Worm (Caenorhabditis elegans) whole organism, early embryonic: Measurements from ENCODE around the gene D1005.10.

Experiments used
- B0310.2 ChIP-seq: sonication (generic microtip); optimal IDR thresholded peaks from 2 replicates; lab custom pipeline; 2016; ENCODE audit warnings: mild to moderate bottlenecking, missing genetic modification characterization, missing compliant biosample characterization
- ama-1 ChIP-seq: fragments of 150-350 bp; optimal IDR thresholded peaks from 2 replicates; lab custom pipeline; 2014
- ets-7 ChIP-seq: sonication (generic microtip); optimal IDR thresholded peaks from 2 replicates; lab custom pipeline; 2016; ENCODE audit warnings: missing genotype, missing genetic modification characterization, missing compliant biosample characterization
- flt-1 ChIP-seq: fragments of 200-800 bp; sonication (Bioruptor generic); IDR thresholded peaks from 2 replicates; pipeline ENCODE4 v1.3.6; 2022; ENCODE audit warnings: missing genetic modification characterization, missing compliant biosample characterization
- hmbx-1 ChIP-seq: sonication (generic microtip); optimal IDR thresholded peaks from 2 replicates; lab custom pipeline; 2016; ENCODE audit warnings: mild to moderate bottlenecking, missing genetic modification characterization, missing compliant biosample characterization
- hnd-1 ChIP-seq: sonication (generic microtip); optimal IDR thresholded peaks from 2 replicates; lab custom pipeline; 2016; ENCODE audit warnings: missing genetic modification characterization, missing compliant biosample characterization
- pes-1 ChIP-seq: fragments of 200-800 bp; sonication (Bioruptor generic); IDR thresholded peaks from 2 replicates; pipeline ENCODE4 v1.3.6; 2022; ENCODE audit warnings: missing genetic modification reagents, missing genetic modification characterization, missing compliant biosample characterization
- scrt-1 ChIP-seq: fragments of 200-800 bp; sonication (Bioruptor generic); IDR thresholded peaks from 2 replicates; pipeline ENCODE4 v1.3.6; 2022; ENCODE audit warnings: missing genetic modification characterization, missing compliant biosample characterization
- tbx-11 ChIP-seq: fragments of 200-800 bp; sonication (Bioruptor generic); IDR thresholded peaks from 2 replicates; pipeline ENCODE4 v1.3.6; 2022; ENCODE audit warnings: missing genetic modification characterization, missing compliant biosample characterization

ce11 chrX:1488775-1489174 is 2.8 kb upstream of the D1005.10 start:
- TF ChIP-seq flt-1 (GFP tag; lab: Robert Waterston, UW) (no peak), hmbx-1 (tag; lab: Kevin White, UChicago) (no peak), hnd-1 (tag; lab: Kevin White, UChicago) (no peak), scrt-1 (GFP tag; lab: Robert Waterston, UW) (no peak), ama-1 (lab: Kevin White, UChicago) (no peak), ets-7 (tag; lab: Kevin White, UChicago) (no peak), pes-1 (GFP tag; lab: Robert Waterston, UW) (no peak), tbx-11 (GFP tag; lab: Robert Waterston, UW) (no peak), B0310.2 (tag; lab: Kevin White, UChicago) (no peak)
